Worm (Caenorhabditis elegans) whole organism, L4 larva: Measurements from ENCODE around the gene F36D3.8.
A peak's percentile ranks its signal among the peaks of the same experiment; 100 is the strongest.

ENCODE experiments used
- D1046.2 ChIP-seq: fragments of 200-800 bp; sonication (Bioruptor generic); IDR thresholded peaks from 2 replicates; pipeline ENCODE4 v1.3.6; 2022; ENCODE audit warnings: missing genetic modification characterization, missing compliant biosample characterization
- F26F4.8 ChIP-seq: fragments of 200-800 bp; sonication (Bioruptor generic); conservative IDR thresholded peaks from 2 replicates; pipeline ENCODE4 v1.3.6; 2022; ENCODE audit warnings: missing genetic modification characterization, missing compliant biosample characterization
- ZK337.2 ChIP-seq: fragments of 200-800 bp; sonication (Bioruptor generic); IDR thresholded peaks from 2 replicates; pipeline ENCODE4 v1.3.6; 2022; ENCODE audit warnings: missing genetic modification reagents, missing genetic modification characterization, missing compliant biosample characterization
- attf-4 ChIP-seq: sonication (generic microtip); optimal IDR thresholded peaks from 3 replicates; lab custom pipeline; 2017; ENCODE audit warnings: missing biosample characterization, missing genetic modification characterization
- ceh-28 ChIP-seq: fragments of 150-350 bp; optimal IDR thresholded peaks from 2 replicates; lab custom pipeline; 2014; ENCODE audit warnings: missing biosample characterization, missing genetic modification reagents, missing genetic modification characterization
- cey-2 ChIP-seq: sonication (generic microtip); optimal IDR thresholded peaks from 3 replicates; lab custom pipeline; 2017; ENCODE audit warnings: missing genetic modification characterization, mild to moderate bottlenecking, missing compliant biosample characterization, antibody characterized with exemption, borderline replicate concordance; ENCODE audit not compliant: insufficient read depth
- daf-16 ChIP-seq, 3 experiments: sonication (generic microtip); optimal IDR thresholded peaks; 2 replicates each; lab custom pipeline; 2016 to 2017; ENCODE audit warnings: missing genetic modification characterization in 3 of 3, missing genetic modification reagents in 3 of 3, mild to moderate bottlenecking in 2 of 3, missing compliant biosample characterization in 2 of 3, missing biosample characterization in 1 of 3, moderate library complexity in 1 of 3
- daf-19 ChIP-seq: fragments of 200-800 bp; sonication (Bioruptor generic); conservative IDR thresholded peaks from 2 replicates; pipeline ENCODE4 v1.3.6; 2022; ENCODE audit warnings: missing genetic modification characterization, missing compliant biosample characterization
- dmd-6 ChIP-seq: fragments of 200-800 bp; sonication (Bioruptor generic); IDR thresholded peaks from 2 replicates; pipeline ENCODE4 v1.3.6; 2022; ENCODE audit warnings: missing genetic modification reagents, missing genetic modification characterization, missing compliant biosample characterization
- dmd-8 ChIP-seq: fragments of 200-800 bp; sonication (Bioruptor generic); IDR thresholded peaks from 2 replicates; pipeline ENCODE4 v1.3.6; 2022; ENCODE audit warnings: missing genetic modification characterization, missing compliant biosample characterization
- dmd-9 ChIP-seq: fragments of 200-800 bp; sonication (Bioruptor generic); IDR thresholded peaks from 2 replicates; pipeline ENCODE4 v1.3.6; 2022; ENCODE audit warnings: missing genetic modification reagents, missing genetic modification characterization, missing compliant biosample characterization
- dpl-1 ChIP-seq: fragments of 150-350 bp; optimal IDR thresholded peaks from 2 replicates; lab custom pipeline; 2014; ENCODE audit warnings: missing biosample characterization, missing genetic modification reagents, missing genetic modification characterization
- egl-43 ChIP-seq: fragments of 200-800 bp; sonication (Bioruptor generic); IDR thresholded peaks from 2 replicates; pipeline ENCODE4 v1.3.6; 2022; ENCODE audit warnings: missing genetic modification reagents, missing genetic modification characterization, missing compliant biosample characterization
- gei-8 ChIP-seq: fragments of 200-800 bp; sonication (Bioruptor generic); optimal IDR thresholded peaks from 2 replicates; lab custom pipeline; 2018; ENCODE audit warnings: mild to moderate bottlenecking, missing genetic modification characterization, missing compliant biosample characterization
- hlh-11 ChIP-seq: fragments of 200-800 bp; sonication (Bioruptor generic); optimal IDR thresholded peaks from 2 replicates; lab custom pipeline; 2018; ENCODE audit warnings: mild to moderate bottlenecking, missing genetic modification characterization, missing compliant biosample characterization
- nhr-102 ChIP-seq: sonication (generic microtip); optimal IDR thresholded peaks from 2 replicates; lab custom pipeline; 2016; ENCODE audit warnings: mild to moderate bottlenecking, missing genetic modification characterization, moderate library complexity, missing compliant biosample characterization
- nhr-25 ChIP-seq: sonication (generic microtip); optimal IDR thresholded peaks from 2 replicates; lab custom pipeline; 2017; ENCODE audit warnings: missing genetic modification characterization, mild to moderate bottlenecking, missing compliant biosample characterization, antibody characterized with exemption, moderate library complexity, borderline replicate concordance; ENCODE audit not compliant: insufficient read depth
- nhr-28 ChIP-seq: fragments of 150-350 bp; optimal IDR thresholded peaks from 2 replicates; lab custom pipeline; 2014; ENCODE audit warnings: missing biosample characterization, missing genetic modification characterization
- nhr-77 ChIP-seq: fragments of 150-350 bp; optimal IDR thresholded peaks from 2 replicates; lab custom pipeline; 2014; ENCODE audit warnings: missing biosample characterization, missing genetic modification characterization
- php-3 ChIP-seq: fragments of 200-800 bp; sonication (Bioruptor generic); IDR thresholded peaks from 2 replicates; pipeline ENCODE4 v1.3.6; 2022; ENCODE audit warnings: missing genetic modification reagents, missing genetic modification characterization, missing compliant biosample characterization
- pqm-1 ChIP-seq: sonication (generic microtip); optimal IDR thresholded peaks from 2 replicates; lab custom pipeline; 2017; ENCODE audit warnings: missing biosample characterization, missing genetic modification characterization
- rbr-2 ChIP-seq: sonication (generic microtip); optimal IDR thresholded peaks from 2 replicates; lab custom pipeline; 2016; ENCODE audit warnings: missing genotype, missing genetic modification characterization, missing compliant biosample characterization
- saeg-2 ChIP-seq: fragments of 200-800 bp; sonication (Bioruptor generic); IDR thresholded peaks from 2 replicates; pipeline ENCODE4 v1.3.6; 2022; ENCODE audit warnings: missing genetic modification reagents, missing genetic modification characterization, missing compliant biosample characterization
- set-16 ChIP-seq: fragments of 200-800 bp; sonication (Bioruptor generic); IDR thresholded peaks from 2 replicates; pipeline ENCODE4 v1.3.6; 2022; ENCODE audit warnings: missing genetic modification reagents, missing genetic modification characterization, missing compliant biosample characterization
- skn-1 ChIP-seq: fragments of 150-350 bp; optimal IDR thresholded peaks from 2 replicates; lab custom pipeline; 2014; ENCODE audit warnings: missing biosample characterization, missing genetic modification characterization
- snpc-4 ChIP-seq: fragments of 150-350 bp; optimal IDR thresholded peaks from 2 replicates; lab custom pipeline; 2014; ENCODE audit warnings: missing biosample characterization, missing genetic modification characterization
- tag-97 ChIP-seq: fragments of 200-800 bp; sonication (Bioruptor generic); IDR thresholded peaks from 2 replicates; pipeline ENCODE4 v1.3.6; 2022; ENCODE audit warnings: missing genetic modification characterization, missing compliant biosample characterization
- unc-62 ChIP-seq, 3 experiments: fragments of 150-350 bp in 1 of 3; sonication (generic microtip); optimal IDR thresholded peaks in 2 of 3; peaks in 1 of 3; 1 replicate in 1 of 3; 2 replicates in 2 of 3; lab custom pipeline; 2014 to 2017; ENCODE audit warnings: missing biosample characterization in 3 of 3, missing genetic modification characterization in 3 of 3, missing genetic modification reagents in 3 of 3, missing genotype in 1 of 3
- vab-7 ChIP-seq: fragments of 200-800 bp; sonication (Bioruptor generic); IDR thresholded peaks from 2 replicates; pipeline ENCODE4 v1.3.6; 2022; ENCODE audit warnings: missing genetic modification reagents, missing genetic modification characterization, missing compliant biosample characterization
- zfp-2 ChIP-seq: sonication (generic microtip); optimal IDR thresholded peaks from 2 replicates; lab custom pipeline; 2016; ENCODE audit warnings: mild to moderate bottlenecking, missing genetic modification characterization, missing compliant biosample characterization
- zip-11 ChIP-seq: fragments of 200-800 bp; sonication (Bioruptor generic); IDR thresholded peaks from 2 replicates; pipeline ENCODE4 v1.3.6; 2022; ENCODE audit warnings: missing genetic modification characterization, missing compliant biosample characterization
- zip-2 ChIP-seq: fragments of 150-350 bp; optimal IDR thresholded peaks from 2 replicates; lab custom pipeline; 2014; ENCODE audit warnings: missing biosample characterization, missing genetic modification characterization

Gene F36D3.8

ce11 chrV:16526858-16527257, at the start of gene F36D3.8:
TSS of gene F36D3.8 (plus strand) at chrV:16527158.
- TF ChIP-seq dpl-1 (GFP tag; lab: Kevin White, UChicago) (no peak), ZK337.2 (GFP tag; lab: Robert Waterston, UW) (0 out of 2 replicates have a peak, but pooled peaks have one; percentile 8), saeg-2 (GFP tag; lab: Robert Waterston, UW) (no peak), F26F4.8 (GFP tag; lab: Robert Waterston, UW) (no peak), cey-2 (tag; lab: Kevin White, UChicago) (no peak)

ce11 chrV:16479275-16479674, 47.7 kb upstream of the F36D3.8 start, which contains the start of gene T08G3.11:
TSS of gene T08G3.11 (minus strand) at chrV:16479375.
- TF ChIP-seq zip-2 (tag; lab: Kevin White, UChicago): no peak
- peak in 1 of 2 experiments; percentile 67 for TF ChIP-seq unc-62 (GFP tag; optimal IDR thresholded peaks at IDR 0.05 in 1 of 2; lab: Kevin White, UChicago)
- no peak for TF ChIP-seq unc-62 (tag; optimal IDR thresholded peaks at IDR 0.05; lab: Kevin White, UChicago)
- TF ChIP-seq attf-4 (tag; lab: Kevin White, UChicago): no peak
- no peak for TF ChIP-seq tag-97

- TF ChIP-seq skn-1 (no peak), unc-62 (GFP tag; optimal IDR thresholded peaks at IDR 0.05 in 1 of 2; lab: Kevin White, UChicago) (peak in 1 of 2 experiments; percentile 68), unc-62 (tag; optimal IDR thresholded peaks at IDR 0.05; lab: Kevin White, UChicago) (no peak)
- TF ChIP-seq, all 104 proteins: peak for 1
Observed at ce11 chrV:16480919-16481630, 45.9 kb upstream of the F36D3.8 start, which contains the start of the genes F57E7.4 and spig-6. TSS of gene F57E7.4 (minus strand) at chrV:16481019. TSS of gene spig-6 (plus strand) at chrV:16481580.

- TF ChIP-seq rbr-2: no peak
- no peak for TF ChIP-seq set-16 (GFP tag; lab: Robert Waterston, UW)
- no peak for TF ChIP-seq dmd-8 (GFP tag; lab: Robert Waterston, UW)
- no peak for TF ChIP-seq zip-11 (GFP tag; lab: Robert Waterston, UW)
- TF ChIP-seq ceh-28 (tag; lab: Kevin White, UChicago): no peak
- TF ChIP-seq vab-7 (GFP tag; lab: Robert Waterston, UW): no peak
- no peak for TF ChIP-seq skn-1
- TF ChIP-seq dmd-9 (GFP tag; lab: Robert Waterston, UW): no peak
- no peak for TF ChIP-seq gei-8 (GFP tag; lab: Kevin White, UChicago)
Observed at ce11 chrV:16483044-16483443, 43.9 kb upstream of the F36D3.8 start, which contains the start of gene F57E7.2. TSS of gene F57E7.2 (minus strand) at chrV:16483144.

ce11 chrV:16483681-16484080, 43.3 kb upstream of the F36D3.8 start, which contains the start of gene srh-139:
TSS of gene srh-139 (plus strand) at chrV:16483981.
- TF ChIP-seq dmd-8 (GFP tag; lab: Robert Waterston, UW): no peak
- peak in 1 of 2 experiments; percentile 11 for TF ChIP-seq unc-62 (GFP tag; optimal IDR thresholded peaks at IDR 0.05 in 1 of 2; lab: Kevin White, UChicago)
- no peak for TF ChIP-seq unc-62 (tag; optimal IDR thresholded peaks at IDR 0.05; lab: Kevin White, UChicago)

ce11 chrV:16487474-16487873, 39.5 kb upstream of the F36D3.8 start, which contains the start of gene Y32B12A.5:
TSS of gene Y32B12A.5 (minus strand) at chrV:16487574.
- TF ChIP-seq nhr-25 (tag; lab: Kevin White, UChicago) (no peak), tag-97 (no peak), dmd-6 (peak; percentile 18; the same call in 1 of the 2 replicates)

- no peak for TF ChIP-seq dmd-8 (GFP tag; lab: Robert Waterston, UW)
- TF ChIP-seq zfp-2: no peak
Observed at ce11 chrV:16488172-16488571, 38.8 kb upstream of the F36D3.8 start, which contains the start of gene sqst-4. TSS of gene sqst-4 (plus strand) at chrV:16488472.

ce11 chrV:16494359-16494758, 32.6 kb upstream of the F36D3.8 start, which contains the start of gene comt-2:
TSS of gene comt-2 (minus strand) at chrV:16494489.
- TF ChIP-seq daf-16 (GFP tag; optimal IDR thresholded peaks at IDR 0.05; lab: Kevin White, UChicago) (no peak), daf-16 (tag; optimal IDR thresholded peaks at IDR 0.05; lab: Kevin White, UChicago) (peak; percentile 75), daf-19 (GFP tag; lab: Robert Waterston, UW) (no peak), hlh-11 (tag; lab: Kevin White, UChicago) (no peak), nhr-77 (no peak), php-3 (GFP tag; lab: Robert Waterston, UW) (0 out of 2 replicates have a peak, but pooled peaks have one; percentile 34), snpc-4 (no peak), D1046.2 (no peak), pqm-1 (peak; percentile 85), egl-43 (GFP tag; lab: Robert Waterston, UW) (no peak), nhr-102 (tag; lab: Kevin White, UChicago) (no peak), nhr-28 (tag; lab: Kevin White, UChicago) (peak; percentile 80), dmd-6 (peak; percentile 80; the same call in 1 of the 2 replicates)
